Worm (Caenorhabditis elegans) whole organism, late embryonic: Measurements from ENCODE around the gene kin-4.
"Not testable (repeated sequence)": the region's sequence is repeated elsewhere in the genome, so short reads cannot be mapped to it uniquely, and the experiment has no call there.

ENCODE experiments used
- ahr-1 ChIP-seq: sonication (generic microtip); optimal IDR thresholded peaks from 2 replicates; lab custom pipeline; 2016; ENCODE audit warnings: missing genetic modification characterization, missing compliant biosample characterization
- dmd-4 ChIP-seq: sonication (generic microtip); optimal IDR thresholded peaks from 2 replicates; lab custom pipeline; 2016; ENCODE audit warnings: borderline replicate concordance, missing genetic modification characterization, missing compliant biosample characterization
- ets-4 ChIP-seq: sonication (generic microtip); optimal IDR thresholded peaks from 2 replicates; lab custom pipeline; 2016; ENCODE audit warnings: missing genetic modification characterization, missing compliant biosample characterization
- nfya-1 ChIP-seq: sonication (generic microtip); optimal IDR thresholded peaks from 2 replicates; lab custom pipeline; 2017; ENCODE audit warnings: missing genetic modification characterization, mild to moderate bottlenecking, missing compliant biosample characterization, antibody characterized with exemption, moderate library complexity
- rnt-1 ChIP-seq: sonication (generic microtip); optimal IDR thresholded peaks from 2 replicates; lab custom pipeline; 2016; ENCODE audit warnings: missing genetic modification characterization, missing compliant biosample characterization
- syd-9 ChIP-seq: sonication (generic microtip); optimal IDR thresholded peaks from 2 replicates; lab custom pipeline; 2016; ENCODE audit warnings: mild to moderate bottlenecking, missing genetic modification characterization, moderate library complexity, missing compliant biosample characterization

ce11 chrIV:11416724-11417123 is 8.8 kb upstream of the kin-4 start, which contains the start of gene F22B3.5:
- not testable (repeated sequence) for TF ChIP-seq nfya-1, ets-4, syd-9, dmd-4, rnt-1, ahr-1 (tag; lab: Kevin White, UChicago)
